Worm (Caenorhabditis elegans) whole organism, L4 larva: ENCODE results near the gene str-252.
A peak's percentile ranks its signal among the peaks of the same experiment; 100 is the strongest.

Experiments
- F10B5.3 ChIP-seq: sonication (generic microtip); optimal IDR thresholded peaks from 2 replicates; lab custom pipeline; 2016; ENCODE audit warnings: mild to moderate bottlenecking, missing genetic modification characterization, missing compliant biosample characterization
- F44E2.7 ChIP-seq: fragments of 200-800 bp; sonication (Bioruptor generic); IDR thresholded peaks from 2 replicates; pipeline ENCODE4 v2.1.2; 2022; ENCODE audit warnings: missing genetic modification characterization, missing compliant biosample characterization
- T20F7.1 ChIP-seq: fragments of 200-800 bp; sonication (Bioruptor generic); optimal IDR thresholded peaks from 2 replicates; lab custom pipeline; 2018; ENCODE audit warnings: mild to moderate bottlenecking, missing genetic modification characterization, missing compliant biosample characterization
- T26A8.4 ChIP-seq: fragments of 200-800 bp; sonication (Bioruptor generic); IDR thresholded peaks from 2 replicates; pipeline ENCODE4 v1.3.6; 2022; ENCODE audit warnings: missing genetic modification characterization, missing compliant biosample characterization
- aha-1 ChIP-seq: fragments of 150-350 bp; peaks from one replicate; lab custom pipeline; 2014; ENCODE audit warnings: missing biosample characterization, missing genetic modification characterization
- aly-2 ChIP-seq: sonication (generic microtip); optimal IDR thresholded peaks from 2 replicates; lab custom pipeline; 2018; ENCODE audit warnings: missing biosample characterization, missing genetic modification characterization
- arid-1 ChIP-seq: fragments of 200-800 bp; sonication (Bioruptor generic); conservative IDR thresholded peaks from 2 replicates; pipeline ENCODE4 v1.3.6; 2022; ENCODE audit warnings: missing genetic modification reagents, missing genetic modification characterization, missing compliant biosample characterization
- attf-4 ChIP-seq: sonication (generic microtip); optimal IDR thresholded peaks from 3 replicates; lab custom pipeline; 2017; ENCODE audit warnings: missing biosample characterization, missing genetic modification characterization
- ceh-44 ChIP-seq: fragments of 200-800 bp; sonication (Bioruptor generic); IDR thresholded peaks from 2 replicates; pipeline ENCODE4 v1.3.6; 2022; ENCODE audit warnings: missing genetic modification reagents, missing genetic modification characterization, missing compliant biosample characterization
- ceh-82 ChIP-seq: sonication (generic microtip); optimal IDR thresholded peaks from 2 replicates; lab custom pipeline; 2017; ENCODE audit warnings: missing biosample characterization, missing genetic modification characterization
- cey-2 ChIP-seq: sonication (generic microtip); optimal IDR thresholded peaks from 3 replicates; lab custom pipeline; 2017; ENCODE audit warnings: missing genetic modification characterization, mild to moderate bottlenecking, missing compliant biosample characterization, antibody characterized with exemption, borderline replicate concordance; ENCODE audit not compliant: insufficient read depth
- ctbp-1 ChIP-seq: fragments of 200-800 bp; sonication (Bioruptor generic); IDR thresholded peaks from 2 replicates; pipeline ENCODE4 v1.3.6; 2022; ENCODE audit warnings: missing genetic modification reagents, missing genetic modification characterization, missing compliant biosample characterization
- daf-16 ChIP-seq, 3 experiments: sonication (generic microtip); optimal IDR thresholded peaks; 2 replicates each; lab custom pipeline; 2016 to 2017; ENCODE audit warnings: missing genetic modification characterization in 3 of 3, missing genetic modification reagents in 3 of 3, mild to moderate bottlenecking in 2 of 3, missing compliant biosample characterization in 2 of 3, missing biosample characterization in 1 of 3, moderate library complexity in 1 of 3
- daf-8 ChIP-seq: fragments of 200-800 bp; sonication (Bioruptor generic); IDR thresholded peaks from 2 replicates; pipeline ENCODE4 v1.3.6; 2022; ENCODE audit warnings: missing genetic modification characterization, missing compliant biosample characterization
- dmd-8 ChIP-seq: fragments of 200-800 bp; sonication (Bioruptor generic); IDR thresholded peaks from 2 replicates; pipeline ENCODE4 v1.3.6; 2022; ENCODE audit warnings: missing genetic modification characterization, missing compliant biosample characterization
- dpl-1 ChIP-seq: fragments of 150-350 bp; optimal IDR thresholded peaks from 2 replicates; lab custom pipeline; 2014; ENCODE audit warnings: missing biosample characterization, missing genetic modification reagents, missing genetic modification characterization
- duxl-1 ChIP-seq: sonication (generic microtip); optimal IDR thresholded peaks from 2 replicates; lab custom pipeline; 2016; ENCODE audit warnings: mild to moderate bottlenecking, missing genetic modification characterization, moderate library complexity, missing compliant biosample characterization; ENCODE audit not compliant: poor library complexity
- egl-27 ChIP-seq: sonication (generic microtip); optimal IDR thresholded peaks from 3 replicates; lab custom pipeline; 2017; ENCODE audit warnings: missing biosample characterization, missing genetic modification reagents, missing genetic modification characterization
- egl-43 ChIP-seq: fragments of 200-800 bp; sonication (Bioruptor generic); IDR thresholded peaks from 2 replicates; pipeline ENCODE4 v1.3.6; 2022; ENCODE audit warnings: missing genetic modification reagents, missing genetic modification characterization, missing compliant biosample characterization
- fos-1 ChIP-seq: fragments of 150-350 bp; optimal IDR thresholded peaks from 2 replicates; lab custom pipeline; 2014; ENCODE audit warnings: missing biosample characterization, missing genetic modification characterization
- gei-8 ChIP-seq: fragments of 200-800 bp; sonication (Bioruptor generic); optimal IDR thresholded peaks from 2 replicates; lab custom pipeline; 2018; ENCODE audit warnings: mild to moderate bottlenecking, missing genetic modification characterization, missing compliant biosample characterization
- hif-1 ChIP-seq, 2 experiments: sonication (generic microtip); optimal IDR thresholded peaks; 2 replicates each; lab custom pipeline; 2016 to 2017; ENCODE audit warnings: missing compliant biosample characterization in 2 of 2, missing genetic modification characterization in 2 of 2, missing genetic modification reagents in 2 of 2, missing genotype in 2 of 2, mild to moderate bottlenecking in 1 of 2
- hlh-11 ChIP-seq: fragments of 200-800 bp; sonication (Bioruptor generic); optimal IDR thresholded peaks from 2 replicates; lab custom pipeline; 2018; ENCODE audit warnings: mild to moderate bottlenecking, missing genetic modification characterization, missing compliant biosample characterization
- hlh-30 ChIP-seq: sonication (generic microtip); optimal IDR thresholded peaks from 2 replicates; lab custom pipeline; 2017; ENCODE audit warnings: antibody characterized with exemption, mild to moderate bottlenecking, missing genetic modification characterization, missing compliant biosample characterization; ENCODE audit not compliant: insufficient read depth
- hmg-1.1 ChIP-seq: fragments of 200-800 bp; sonication (Bioruptor generic); IDR thresholded peaks from 2 replicates; pipeline ENCODE4 v1.3.6; 2022; ENCODE audit warnings: missing genetic modification reagents, missing genetic modification characterization, missing compliant biosample characterization
- lin-13 ChIP-seq: fragments of 150-350 bp; optimal IDR thresholded peaks from 2 replicates; lab custom pipeline; 2014; ENCODE audit warnings: missing biosample characterization, missing genetic modification reagents, missing genetic modification characterization
- lin-38 ChIP-seq: fragments of 200-800 bp; sonication (Bioruptor generic); IDR thresholded peaks from 2 replicates; pipeline ENCODE4 v1.3.6; 2022; ENCODE audit warnings: missing genetic modification reagents, missing genetic modification characterization, missing compliant biosample characterization
- madf-5 ChIP-seq, 2 experiments: fragments of 200-800 bp; sonication (Bioruptor generic); IDR thresholded peaks; 2 replicates each; pipeline ENCODE4 v1.3.6; 2022; ENCODE audit warnings: missing compliant biosample characterization in 2 of 2, missing genetic modification characterization in 2 of 2
- nhr-11 ChIP-seq: fragments of 150-350 bp; optimal IDR thresholded peaks from 2 replicates; lab custom pipeline; 2014; ENCODE audit warnings: missing biosample characterization, missing genetic modification characterization
- nhr-111 ChIP-seq: fragments of 200-800 bp; sonication (Bioruptor generic); optimal IDR thresholded peaks from 2 replicates; lab custom pipeline; 2018; ENCODE audit warnings: mild to moderate bottlenecking, missing genetic modification characterization, missing compliant biosample characterization
- nhr-28 ChIP-seq: fragments of 150-350 bp; optimal IDR thresholded peaks from 2 replicates; lab custom pipeline; 2014; ENCODE audit warnings: missing biosample characterization, missing genetic modification characterization
- nhr-48 ChIP-seq: sonication (generic microtip); optimal IDR thresholded peaks from 2 replicates; lab custom pipeline; 2016; ENCODE audit warnings: mild to moderate bottlenecking, missing genetic modification characterization, missing compliant biosample characterization
- nhr-6 ChIP-seq: fragments of 150-350 bp; optimal IDR thresholded peaks from 2 replicates; lab custom pipeline; 2014; ENCODE audit warnings: missing biosample characterization, missing genetic modification characterization
- nhr-76 ChIP-seq: fragments of 150-350 bp; optimal IDR thresholded peaks from 2 replicates; lab custom pipeline; 2014; ENCODE audit warnings: missing biosample characterization, missing genetic modification characterization
- pha-4 ChIP-seq, 2 experiments: fragments of 150-350 bp in 1 of 2; fragments of 200-800 bp in 1 of 2; sonication (Bioruptor generic) in 1 of 2; IDR thresholded peaks in 1 of 2; optimal IDR thresholded peaks in 1 of 2; 2 replicates each; pipeline versions ENCODE4 v1.3.6 to Lab custom; 2014 to 2022; ENCODE audit warnings: missing genetic modification characterization in 2 of 2, missing genetic modification reagents in 2 of 2, missing biosample characterization in 1 of 2, missing compliant biosample characterization in 1 of 2
- pqm-1 ChIP-seq: sonication (generic microtip); optimal IDR thresholded peaks from 2 replicates; lab custom pipeline; 2017; ENCODE audit warnings: missing biosample characterization, missing genetic modification characterization
- skn-1 ChIP-seq: fragments of 150-350 bp; optimal IDR thresholded peaks from 2 replicates; lab custom pipeline; 2014; ENCODE audit warnings: missing biosample characterization, missing genetic modification characterization
- snpc-1.2 ChIP-seq: fragments of 200-800 bp; sonication (Bioruptor generic); IDR thresholded peaks from 2 replicates; pipeline ENCODE4 v1.3.6; 2022; ENCODE audit warnings: missing genetic modification reagents, missing genetic modification characterization, missing compliant biosample characterization
- spr-1 ChIP-seq: sonication (generic microtip); optimal IDR thresholded peaks from 2 replicates; lab custom pipeline; 2016; ENCODE audit warnings: mild to moderate bottlenecking, missing genetic modification characterization, missing compliant biosample characterization
- spr-3 ChIP-seq: fragments of 200-800 bp; sonication (Bioruptor generic); optimal IDR thresholded peaks from 2 replicates; lab custom pipeline; 2018; ENCODE audit warnings: mild to moderate bottlenecking, missing genetic modification characterization, missing compliant biosample characterization
- tag-97 ChIP-seq: fragments of 200-800 bp; sonication (Bioruptor generic); IDR thresholded peaks from 2 replicates; pipeline ENCODE4 v1.3.6; 2022; ENCODE audit warnings: missing genetic modification characterization, missing compliant biosample characterization
- zfp-2 ChIP-seq: sonication (generic microtip); optimal IDR thresholded peaks from 2 replicates; lab custom pipeline; 2016; ENCODE audit warnings: mild to moderate bottlenecking, missing genetic modification characterization, missing compliant biosample characterization
- zfp-3 ChIP-seq: fragments of 200-800 bp; sonication (Bioruptor generic); conservative IDR thresholded peaks from 2 replicates; pipeline ENCODE4 v1.3.6; 2022; ENCODE audit warnings: missing genetic modification reagents, missing genetic modification characterization, missing compliant biosample characterization
- ztf-7 ChIP-seq: fragments of 150-350 bp; optimal IDR thresholded peaks from 2 replicates; lab custom pipeline; 2014; ENCODE audit warnings: missing biosample characterization, missing genetic modification characterization

Gene str-252

ce11 chrV:13958247-13958646 is 42.0 kb downstream of the str-252 start, which contains the start of gene R10D12.10:
TSS of gene R10D12.10 (minus strand) at chrV:13958347.
- TF ChIP-seq ceh-44 (no peak), skn-1 (tag; lab: Kevin White, UChicago) (no peak), duxl-1 (tag; lab: Kevin White, UChicago) (no peak), F44E2.7 (no peak), cey-2 (tag; lab: Kevin White, UChicago) (no peak), snpc-1.2 (GFP tag; lab: Robert Waterston, UW) (no peak), egl-27 (tag; lab: Kevin White, UChicago) (no peak), T26A8.4 (GFP tag; lab: Robert Waterston, UW) (no peak), dmd-8 (no peak), hlh-11 (tag; lab: Kevin White, UChicago) (no peak), egl-43 (GFP tag; lab: Robert Waterston, UW) (no peak)
- TF ChIP-seq, all 104 proteins: peak for 0

- TF ChIP-seq pqm-1 (tag; lab: Kevin White, UChicago), result no peak
- no peak for TF ChIP-seq cey-2 (tag; lab: Kevin White, UChicago)
- no peak for TF ChIP-seq F10B5.3
- TF ChIP-seq tag-97, result no peak
Observed at ce11 chrV:13960916-13961315, 44.6 kb downstream of the str-252 start, which contains the start of gene srh-24. TSS of gene srh-24 (minus strand) at chrV:13961016.

DNA sequence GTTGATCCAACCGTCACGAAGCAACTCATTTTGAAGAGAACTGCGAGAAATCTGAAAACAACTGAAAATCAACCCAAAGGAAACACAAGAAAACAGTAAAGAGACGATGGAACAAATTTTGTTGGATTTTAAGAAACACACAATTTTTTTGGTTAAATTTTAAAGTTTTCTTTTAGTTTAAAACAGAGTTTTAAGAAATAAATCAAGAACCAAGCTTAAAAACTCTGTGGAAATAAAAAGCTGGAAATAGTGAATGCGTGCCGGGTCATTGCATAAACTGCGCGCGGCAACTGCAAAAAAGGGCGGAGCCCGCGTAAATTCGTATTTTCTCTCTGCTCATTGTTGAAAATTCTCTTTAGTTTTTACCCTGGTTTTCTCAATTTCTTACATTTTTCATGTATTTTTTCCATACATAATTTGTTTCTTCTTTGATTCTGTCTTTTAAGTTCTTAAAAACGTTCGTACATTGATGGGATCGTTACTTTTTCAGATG is 45.7 kb downstream of the str-252 start, which contains the start of the genes algn-13 and R10D12.13:
Gene algn-13, minus strand, starts transcription at position 51 of the 493 bp plus-strand sequence.
Gene R10D12.13, plus strand, starts transcription at position 491 of the 493 bp plus-strand sequence.
- TF ChIP-seq hlh-11 (tag; lab: Kevin White, UChicago) (peak; percentile 55), ctbp-1 (GFP tag; lab: Robert Waterston, UW) (peak; percentile 43; the same call in 1 of the 2 replicates), nhr-76 (no peak), nhr-28 (tag; lab: Kevin White, UChicago) (peak; percentile 19), F44E2.7 (no peak), aha-1 (tag; lab: Kevin White, UChicago) (peak; percentile 81), dpl-1 (GFP tag; lab: Kevin White, UChicago) (peak; percentile 70), zfp-3 (no peak), T20F7.1 (GFP tag; lab: Kevin White, UChicago) (no peak), spr-1 (peak; percentile 41), nhr-111 (GFP tag; lab: Kevin White, UChicago) (no peak), spr-3 (GFP tag; lab: Kevin White, UChicago) (no peak), hif-1 (tag; optimal IDR thresholded peaks at IDR 0.05; lab: Kevin White, UChicago) (peak in 1 of 2 experiments; percentile 10), daf-8 (GFP tag; lab: Robert Waterston, UW) (no peak), zfp-2 (tag; lab: Kevin White, UChicago) (no peak), nhr-11 (peak; percentile 1), pha-4 (GFP tag; IDR thresholded peaks at IDR 0.05; lab: Robert Waterston, UW) (peak; percentile 73; the same call in 1 of the 2 replicates), pha-4 (tag; optimal IDR thresholded peaks at IDR 0.05; lab: Kevin White, UChicago) (no peak), fos-1 (tag; lab: Kevin White, UChicago) (no peak), attf-4 (tag; lab: Kevin White, UChicago) (no peak), hmg-1.1 (GFP tag; lab: Robert Waterston, UW) (peak; percentile 63), arid-1 (GFP tag; lab: Robert Waterston, UW) (peak; percentile 56; the same call in 1 of the 2 replicates), lin-13 (GFP tag; lab: Kevin White, UChicago) (peak; percentile 7), daf-16 (GFP tag; optimal IDR thresholded peaks at IDR 0.05; lab: Kevin White, UChicago) (no peak), daf-16 (tag; optimal IDR thresholded peaks at IDR 0.05; lab: Kevin White, UChicago) (peak; percentile 27), egl-27 (tag; lab: Kevin White, UChicago) (no peak), duxl-1 (tag; lab: Kevin White, UChicago) (peak; percentile 54), cey-2 (tag; lab: Kevin White, UChicago) (no peak), ceh-82 (no peak), lin-38 (GFP tag; lab: Robert Waterston, UW) (peak; percentile 82), madf-5 (GFP tag; IDR thresholded peaks at IDR 0.05; lab: Robert Waterston, UW) (no peak), nhr-6 (tag; lab: Kevin White, UChicago) (peak; percentile 35), nhr-48 (tag; lab: Kevin White, UChicago) (no peak), ztf-7 (tag; lab: Kevin White, UChicago) (no peak), T26A8.4 (GFP tag; lab: Robert Waterston, UW) (peak; percentile 58; the same call in 1 of the 2 replicates), gei-8 (GFP tag; lab: Kevin White, UChicago) (no peak), hlh-30 (tag; lab: Kevin White, UChicago) (no peak), snpc-1.2 (GFP tag; lab: Robert Waterston, UW) (peak; percentile 61; the same call in 1 of the 2 replicates), aly-2 (tag; lab: Kevin White, UChicago) (no peak)
